Worm (Caenorhabditis elegans) whole organism, late embryonic: ENCODE data around the gene nhr-185.

Source experiments
- ama-1 ChIP-seq: fragments of 150-350 bp; optimal IDR thresholded peaks from 2 replicates; lab custom pipeline; 2014
- ceh-45 ChIP-seq: fragments of 200-800 bp; sonication (Bioruptor generic); IDR thresholded peaks from 2 replicates; pipeline ENCODE4 v1.3.6; 2022; ENCODE audit warnings: missing genetic modification reagents, missing genetic modification characterization, missing compliant biosample characterization
- ceh-6 ChIP-seq: fragments of 200-800 bp; sonication (Bioruptor generic); optimal IDR thresholded peaks from 2 replicates; lab custom pipeline; 2018; ENCODE audit warnings: mild to moderate bottlenecking, missing genetic modification characterization, missing compliant biosample characterization
- eyg-1 ChIP-seq: sonication (generic microtip); optimal IDR thresholded peaks from 2 replicates; lab custom pipeline; 2016; ENCODE audit warnings: missing genotype, missing genetic modification characterization, missing compliant biosample characterization
- hlh-30 ChIP-seq: sonication (generic microtip); optimal IDR thresholded peaks from 2 replicates; lab custom pipeline; 2017; ENCODE audit warnings: antibody characterized with exemption, missing genetic modification characterization, missing compliant biosample characterization; ENCODE audit not compliant: insufficient read depth
- pha-4 ChIP-seq: fragments of 150-350 bp; optimal IDR thresholded peaks from 2 replicates; lab custom pipeline; 2018; ENCODE audit warnings: missing biosample characterization, missing genetic modification reagents, missing genetic modification characterization
- sox-4 ChIP-seq: sonication (generic microtip); optimal IDR thresholded peaks from 2 replicates; lab custom pipeline; 2017; ENCODE audit warnings: mild to moderate bottlenecking, missing genetic modification characterization, inconsistent platforms, missing compliant biosample characterization
- tbx-2 ChIP-seq: sonication (generic microtip); optimal IDR thresholded peaks from 2 replicates; lab custom pipeline; 2016; ENCODE audit warnings: missing genetic modification characterization, missing compliant biosample characterization
- tbx-7 ChIP-seq: sonication (generic microtip); optimal IDR thresholded peaks from 2 replicates; lab custom pipeline; 2016; ENCODE audit warnings: missing genotype, missing genetic modification characterization, missing compliant biosample characterization
- unc-3 ChIP-seq, 2 experiments: fragments of 200-800 bp in 1 of 2; sonication (Bioruptor generic) in 1 of 2; sonication (generic microtip) in 1 of 2; conservative IDR thresholded peaks in 1 of 2; optimal IDR thresholded peaks in 1 of 2; 2 replicates each; pipeline versions ENCODE4 v1.3.6 to Lab custom; 2016 to 2022; ENCODE audit warnings: missing compliant biosample characterization in 2 of 2, missing genetic modification characterization in 2 of 2, missing genetic modification reagents in 1 of 2
- unc-55 ChIP-seq: sonication (generic microtip); optimal IDR thresholded peaks from 2 replicates; lab custom pipeline; 2017; ENCODE audit warnings: missing biosample characterization, missing genetic modification reagents, missing genetic modification characterization

- TF ChIP-seq ama-1 (lab: Kevin White, UChicago) (no peak), eyg-1 (tag; lab: Kevin White, UChicago) (no peak), tbx-7 (tag; lab: Kevin White, UChicago) (no peak), unc-3 (GFP tag; conservative IDR thresholded peaks at IDR 0.05; lab: Robert Waterston, UW) (no peak), unc-3 (tag; optimal IDR thresholded peaks at IDR 0.05; lab: Kevin White, UChicago) (no peak), unc-55 (GFP tag; lab: Kevin White, UChicago) (no peak), hlh-30 (tag; lab: Kevin White, UChicago) (no peak), ceh-45 (no peak), ceh-6 (GFP tag; lab: Kevin White, UChicago) (no peak), sox-4 (tag; lab: Kevin White, UChicago) (no peak), pha-4 (tag; lab: Kevin White, UChicago) (no peak), tbx-2 (tag; lab: Kevin White, UChicago) (no peak)
Observed at ce11 chrV:3874102-3874744, 27.1 kb upstream of the nhr-185 start, which contains the start of gene nhr-158.
